Worm (Caenorhabditis elegans) whole organism, late embryonic: ENCODE measurements around the gene C44C10.7.

Source experiments
- K02D7.2 ChIP-seq: sonication (generic microtip); optimal IDR thresholded peaks from 2 replicates; lab custom pipeline; 2017; ENCODE audit warnings: mild to moderate bottlenecking, missing genetic modification characterization, missing compliant biosample characterization
- ama-1 ChIP-seq: fragments of 150-350 bp; optimal IDR thresholded peaks from 2 replicates; lab custom pipeline; 2014
- dve-1 ChIP-seq: sonication (generic microtip); optimal IDR thresholded peaks from 2 replicates; lab custom pipeline; 2017; ENCODE audit warnings: antibody characterized with exemption, mild to moderate bottlenecking, missing genetic modification characterization, missing compliant biosample characterization
- nhr-232 ChIP-seq: sonication (generic microtip); optimal IDR thresholded peaks from 2 replicates; lab custom pipeline; 2016; ENCODE audit warnings: missing genetic modification characterization, missing compliant biosample characterization
- pag-3 ChIP-seq: sonication (generic microtip); optimal IDR thresholded peaks from 2 replicates; lab custom pipeline; 2016; ENCODE audit warnings: missing compliant biosample characterization, missing genetic modification characterization, borderline replicate concordance
- pat-9 ChIP-seq: fragments of 200-800 bp; sonication (Bioruptor generic); optimal IDR thresholded peaks from 2 replicates; lab custom pipeline; 2018; ENCODE audit warnings: mild to moderate bottlenecking, missing genetic modification characterization, moderate library complexity, missing compliant biosample characterization
- pha-4 ChIP-seq: fragments of 150-350 bp; optimal IDR thresholded peaks from 2 replicates; lab custom pipeline; 2018; ENCODE audit warnings: missing biosample characterization, missing genetic modification reagents, missing genetic modification characterization
- rnt-1 ChIP-seq: sonication (generic microtip); optimal IDR thresholded peaks from 2 replicates; lab custom pipeline; 2016; ENCODE audit warnings: missing genetic modification characterization, missing compliant biosample characterization

DNA sequence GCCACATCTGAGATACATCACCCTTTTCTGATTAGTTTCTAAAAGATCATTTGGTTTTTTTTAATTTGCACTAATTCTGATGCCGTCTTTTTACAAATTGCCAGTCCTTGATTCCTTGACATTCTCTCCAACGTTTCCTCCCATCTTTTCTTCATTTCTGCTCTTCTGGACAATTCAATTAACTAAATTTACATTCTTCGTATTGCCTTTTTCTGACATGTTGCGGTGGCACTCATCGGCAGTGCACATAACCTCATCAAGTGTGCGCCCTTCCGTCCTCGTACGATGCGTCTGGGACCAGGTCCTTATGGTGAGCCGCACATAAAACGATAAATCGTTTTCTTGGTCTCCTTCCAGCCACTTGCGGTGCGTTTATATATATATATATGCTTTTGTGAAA lies 49.1 kb downstream of the C44C10.7 start:
- no peak for TF ChIP-seq pat-9 (tag; lab: Kevin White, UChicago)
- no peak for TF ChIP-seq ama-1 (lab: Kevin White, UChicago)
- no peak for TF ChIP-seq pha-4 (tag; lab: Kevin White, UChicago)
- no peak for TF ChIP-seq K02D7.2 (tag; lab: Kevin White, UChicago)
- TF ChIP-seq pag-3 (tag; lab: Kevin White, UChicago): no peak
- no peak for TF ChIP-seq nhr-232
- no peak for TF ChIP-seq dve-1 (tag; lab: Kevin White, UChicago)
- TF ChIP-seq rnt-1 (tag; lab: Kevin White, UChicago): no peak
